Worm (Caenorhabditis elegans) whole organism, L4 larva: ENCODE data around the gene K07E1.1.

Source experiments
- F49E8.2 ChIP-seq: sonication (generic microtip); optimal IDR thresholded peaks from 2 replicates; lab custom pipeline; 2016; ENCODE audit warnings: missing compliant biosample characterization, mild to moderate bottlenecking, missing genetic modification characterization, borderline replicate concordance
- ZK337.2 ChIP-seq: fragments of 200-800 bp; sonication (Bioruptor generic); IDR thresholded peaks from 2 replicates; pipeline ENCODE4 v1.3.6; 2022; ENCODE audit warnings: missing genetic modification reagents, missing genetic modification characterization, missing compliant biosample characterization
- aly-2 ChIP-seq: sonication (generic microtip); optimal IDR thresholded peaks from 2 replicates; lab custom pipeline; 2018; ENCODE audit warnings: missing biosample characterization, missing genetic modification characterization
- ceh-44 ChIP-seq: fragments of 200-800 bp; sonication (Bioruptor generic); IDR thresholded peaks from 2 replicates; pipeline ENCODE4 v1.3.6; 2022; ENCODE audit warnings: missing genetic modification reagents, missing genetic modification characterization, missing compliant biosample characterization
- daf-12 ChIP-seq: fragments of 150-350 bp; optimal IDR thresholded peaks from 2 replicates; lab custom pipeline; 2014; ENCODE audit warnings: missing biosample characterization, missing genetic modification reagents, missing genetic modification characterization
- dpl-1 ChIP-seq: fragments of 150-350 bp; optimal IDR thresholded peaks from 2 replicates; lab custom pipeline; 2014; ENCODE audit warnings: missing biosample characterization, missing genetic modification reagents, missing genetic modification characterization
- lsy-2 ChIP-seq, 2 experiments: fragments of 150-350 bp in 1 of 2; sonication (generic microtip) in 1 of 2; optimal IDR thresholded peaks; 2 replicates each; lab custom pipeline; 2014 to 2017; ENCODE audit warnings: missing biosample characterization in 2 of 2, missing genetic modification characterization in 2 of 2
- mdl-1 ChIP-seq, 2 experiments: fragments of 150-350 bp in 1 of 2; sonication (generic microtip) in 1 of 2; optimal IDR thresholded peaks; 2 replicates each; lab custom pipeline; 2014 to 2017; ENCODE audit warnings: missing biosample characterization in 2 of 2, missing genetic modification characterization in 2 of 2
- nhr-11 ChIP-seq: fragments of 150-350 bp; optimal IDR thresholded peaks from 2 replicates; lab custom pipeline; 2014; ENCODE audit warnings: missing biosample characterization, missing genetic modification characterization
- pha-4 ChIP-seq, 2 experiments: fragments of 150-350 bp in 1 of 2; fragments of 200-800 bp in 1 of 2; sonication (Bioruptor generic) in 1 of 2; IDR thresholded peaks in 1 of 2; optimal IDR thresholded peaks in 1 of 2; 2 replicates each; pipeline versions ENCODE4 v1.3.6 to Lab custom; 2014 to 2022; ENCODE audit warnings: missing genetic modification characterization in 2 of 2, missing genetic modification reagents in 2 of 2, missing biosample characterization in 1 of 2, missing compliant biosample characterization in 1 of 2
- rbr-2 ChIP-seq: sonication (generic microtip); optimal IDR thresholded peaks from 2 replicates; lab custom pipeline; 2016; ENCODE audit warnings: missing genotype, missing genetic modification characterization, missing compliant biosample characterization
- skn-1 ChIP-seq: fragments of 150-350 bp; optimal IDR thresholded peaks from 2 replicates; lab custom pipeline; 2014; ENCODE audit warnings: missing biosample characterization, missing genetic modification characterization
- snpc-4 ChIP-seq: fragments of 150-350 bp; optimal IDR thresholded peaks from 2 replicates; lab custom pipeline; 2014; ENCODE audit warnings: missing biosample characterization, missing genetic modification characterization
- zip-2 ChIP-seq: fragments of 150-350 bp; optimal IDR thresholded peaks from 2 replicates; lab custom pipeline; 2014; ENCODE audit warnings: missing biosample characterization, missing genetic modification characterization

- TF ChIP-seq lsy-2 (tag; optimal IDR thresholded peaks at IDR 0.05; lab: Kevin White, UChicago), result no peak
- no peak for TF ChIP-seq dpl-1 (GFP tag; lab: Kevin White, UChicago)
- no peak for TF ChIP-seq F49E8.2 (tag; lab: Kevin White, UChicago)
- no peak for TF ChIP-seq zip-2 (tag; lab: Kevin White, UChicago)
- TF ChIP-seq skn-1, result no peak
- no peak for TF ChIP-seq rbr-2
- TF ChIP-seq pha-4 (GFP tag; IDR thresholded peaks at IDR 0.05; lab: Robert Waterston, UW), result no peak
- TF ChIP-seq pha-4 (tag; optimal IDR thresholded peaks at IDR 0.05; lab: Kevin White, UChicago), result no peak
- TF ChIP-seq ZK337.2, result no peak
- no peak for TF ChIP-seq ceh-44
- TF ChIP-seq nhr-11, result no peak
- TF ChIP-seq snpc-4 (tag; lab: Kevin White, UChicago), result no peak
- no peak for TF ChIP-seq aly-2 (tag; lab: Kevin White, UChicago)
- no peak for TF ChIP-seq daf-12 (tag; lab: Kevin White, UChicago)
- TF ChIP-seq mdl-1 (tag; optimal IDR thresholded peaks at IDR 0.05; lab: Kevin White, UChicago), result no peak
Measured at ce11 chrII:4598815-4599214, 47.9 kb downstream of the K07E1.1 start.
